Worm (Caenorhabditis elegans): ENCODE results near the gene eif-3.B.

eif-3.B gene

DNA sequence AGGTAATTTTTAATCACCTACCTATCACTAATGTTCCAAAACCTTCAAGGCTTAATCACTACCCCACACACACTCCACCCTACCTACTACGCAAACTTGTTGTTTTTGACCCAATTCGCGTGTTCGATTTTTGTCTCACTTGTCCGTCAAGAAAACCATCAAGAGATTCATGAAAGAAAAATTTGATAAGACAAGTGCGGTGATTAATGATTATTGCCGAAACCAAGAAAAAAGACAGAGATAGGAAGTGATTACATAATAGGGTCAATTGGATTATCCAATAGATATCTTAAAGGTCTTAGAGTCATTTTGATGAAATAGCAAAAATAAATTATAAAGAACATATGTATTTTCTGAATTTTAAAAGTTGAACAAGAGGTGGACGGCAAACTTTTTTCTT, 49.0 kb downstream of the eif-3.B start:
- no peak for TF ChIP-seq ceh-24 (tag; optimal IDR thresholded peaks at IDR 0.05)
- no peak for TF ChIP-seq pag-3 (tag; optimal IDR thresholded peaks at IDR 0.05; ENCODE audit: borderline replicate concordance)
- no peak for TF ChIP-seq nfya-1 (tag; optimal IDR thresholded peaks at IDR 0.05)
- no peak for TF ChIP-seq unc-42 (tag; optimal IDR thresholded peaks at IDR 0.05)
- TF ChIP-seq dve-1 (tag; optimal IDR thresholded peaks at IDR 0.05) = no peak
- no peak for TF ChIP-seq pha-2 (tag; optimal IDR thresholded peaks at IDR 0.05)
- TF ChIP-seq madf-2 (tag; optimal IDR thresholded peaks at IDR 0.05) = no peak
- TF ChIP-seq fkh-6 (tag; optimal IDR thresholded peaks at IDR 0.05) = no peak

Data from whole organism, late embryonic.